Worm (Caenorhabditis elegans) whole organism, L3 larva: Measurements from ENCODE around the gene B0252.5.

Experiments used
- R02D3.7 ChIP-seq: fragments of 150-350 bp; optimal IDR thresholded peaks from 2 replicates; lab custom pipeline; 2014; ENCODE audit warnings: missing biosample characterization, missing genetic modification characterization
- ZK546.5 ChIP-seq: sonication (generic microtip); optimal IDR thresholded peaks from 2 replicates; lab custom pipeline; 2017; ENCODE audit warnings: missing biosample characterization, missing genetic modification characterization
- aly-2 ChIP-seq: fragments of 150-350 bp; optimal IDR thresholded peaks from 2 replicates; lab custom pipeline; 2014; ENCODE audit warnings: missing biosample characterization, missing genetic modification characterization
- ama-1 ChIP-seq: fragments of 150-350 bp; optimal IDR thresholded peaks from 2 replicates; lab custom pipeline; 2018
- ceh-16 ChIP-seq: sonication (generic microtip); optimal IDR thresholded peaks from 2 replicates; lab custom pipeline; 2017; ENCODE audit warnings: missing biosample characterization, missing genetic modification characterization
- ceh-28 ChIP-seq: fragments of 150-350 bp; optimal IDR thresholded peaks from 2 replicates; lab custom pipeline; 2014; ENCODE audit warnings: missing biosample characterization, missing genetic modification reagents, missing genetic modification characterization
- ceh-82 ChIP-seq: fragments of 150-350 bp; optimal IDR thresholded peaks from 2 replicates; lab custom pipeline; 2014; ENCODE audit warnings: missing biosample characterization, missing genetic modification characterization
- ceh-9 ChIP-seq: sonication (generic microtip); optimal IDR thresholded peaks from 2 replicates; lab custom pipeline; 2018; ENCODE audit warnings: missing biosample characterization, missing genetic modification characterization
- daf-12 ChIP-seq: fragments of 150-350 bp; optimal IDR thresholded peaks from 2 replicates; lab custom pipeline; 2014; ENCODE audit warnings: missing biosample characterization, missing genetic modification reagents, missing genetic modification characterization
- egl-27 ChIP-seq: sonication (generic microtip); optimal IDR thresholded peaks from 4 replicates; lab custom pipeline; 2017; ENCODE audit warnings: missing biosample characterization, missing genetic modification reagents, missing genetic modification characterization
- egl-5 ChIP-seq: fragments of 150-350 bp; optimal IDR thresholded peaks from 2 replicates; lab custom pipeline; 2017; ENCODE audit warnings: missing biosample characterization, missing genetic modification reagents, missing genetic modification characterization, inconsistent platforms
- elt-1 ChIP-seq: fragments of 150-350 bp; optimal IDR thresholded peaks from 2 replicates; lab custom pipeline; 2014; ENCODE audit warnings: missing biosample characterization, missing genetic modification characterization
- elt-2 ChIP-seq: sonication (generic microtip); optimal IDR thresholded peaks from 2 replicates; lab custom pipeline; 2016; ENCODE audit warnings: missing genetic modification reagents, mild to moderate bottlenecking, missing genetic modification characterization, missing compliant biosample characterization
- elt-3 ChIP-seq, 3 experiments: fragments of 150-350 bp in 1 of 3; sonication (generic microtip) in 2 of 3; optimal IDR thresholded peaks; 2 replicates in 2 of 3; 4 replicates in 1 of 3; lab custom pipeline; 2014 to 2017; ENCODE audit warnings: missing biosample characterization in 3 of 3, missing genetic modification characterization in 3 of 3
- eor-1 ChIP-seq, 2 experiments: fragments of 150-350 bp; optimal IDR thresholded peaks; 2 replicates each; lab custom pipeline; 2014 to 2018; ENCODE audit warnings: missing biosample characterization in 2 of 2, missing genetic modification characterization in 2 of 2
- fkh-10 ChIP-seq: sonication (generic microtip); optimal IDR thresholded peaks from 2 replicates; lab custom pipeline; 2017; ENCODE audit warnings: missing biosample characterization, missing genetic modification reagents, missing genetic modification characterization
- fkh-2 ChIP-seq: fragments of 150-350 bp; optimal IDR thresholded peaks from 2 replicates; lab custom pipeline; 2014; ENCODE audit warnings: missing biosample characterization, missing genetic modification reagents, missing genetic modification characterization
- fos-1 ChIP-seq: fragments of 150-350 bp; optimal IDR thresholded peaks from 2 replicates; lab custom pipeline; 2014; ENCODE audit warnings: missing biosample characterization, missing genetic modification characterization
- hmg-11 ChIP-seq: sonication (generic microtip); optimal IDR thresholded peaks from 2 replicates; lab custom pipeline; 2016; ENCODE audit warnings: missing genetic modification characterization, missing compliant biosample characterization
- jun-1 ChIP-seq: fragments of 150-350 bp; optimal IDR thresholded peaks from 2 replicates; lab custom pipeline; 2014; ENCODE audit warnings: missing biosample characterization, missing genetic modification reagents, missing genetic modification characterization
- lin-15B ChIP-seq: fragments of 150-350 bp; optimal IDR thresholded peaks from 2 replicates; lab custom pipeline; 2014; ENCODE audit warnings: missing biosample characterization, missing genetic modification characterization
- lin-39 ChIP-seq: fragments of 150-350 bp; optimal IDR thresholded peaks from 2 replicates; lab custom pipeline; 2018; ENCODE audit warnings: missing biosample characterization, missing genetic modification reagents, missing genetic modification characterization
- lsy-12 ChIP-seq: sonication (generic microtip); optimal IDR thresholded peaks from 2 replicates; lab custom pipeline; 2016; ENCODE audit warnings: mild to moderate bottlenecking, missing genetic modification characterization, missing compliant biosample characterization
- mdl-1 ChIP-seq: fragments of 150-350 bp; optimal IDR thresholded peaks from 2 replicates; lab custom pipeline; 2014; ENCODE audit warnings: missing biosample characterization, missing genetic modification characterization
- mml-1 ChIP-seq: fragments of 150-350 bp; sonication (generic microtip); optimal IDR thresholded peaks from 3 replicates; lab custom pipeline; 2014; ENCODE audit warnings: missing biosample characterization, missing genetic modification characterization
- nfya-1 ChIP-seq: sonication (generic microtip); optimal IDR thresholded peaks from 2 replicates; lab custom pipeline; 2017; ENCODE audit warnings: missing genetic modification characterization, mild to moderate bottlenecking, missing compliant biosample characterization, antibody characterized with exemption, moderate library complexity; ENCODE audit not compliant: insufficient read depth
- nhr-11 ChIP-seq: fragments of 150-350 bp; optimal IDR thresholded peaks from 2 replicates; lab custom pipeline; 2014; ENCODE audit warnings: missing biosample characterization, missing genetic modification characterization
- nhr-12 ChIP-seq: fragments of 150-350 bp; optimal IDR thresholded peaks from 2 replicates; lab custom pipeline; 2014; ENCODE audit warnings: missing biosample characterization, missing genetic modification characterization
- nhr-23 ChIP-seq: fragments of 150-350 bp; optimal IDR thresholded peaks from 2 replicates; lab custom pipeline; 2014; ENCODE audit warnings: missing biosample characterization, missing genetic modification reagents, missing genetic modification characterization
- nhr-237 ChIP-seq: fragments of 150-350 bp; optimal IDR thresholded peaks from 2 replicates; lab custom pipeline; 2014; ENCODE audit warnings: missing biosample characterization, missing genetic modification characterization
- nhr-25 ChIP-seq: sonication (generic microtip); optimal IDR thresholded peaks from 2 replicates; lab custom pipeline; 2017; ENCODE audit warnings: missing biosample characterization, missing genetic modification characterization
- nhr-28 ChIP-seq: fragments of 150-350 bp; optimal IDR thresholded peaks from 2 replicates; lab custom pipeline; 2014; ENCODE audit warnings: missing biosample characterization, missing genetic modification characterization
- nhr-43 ChIP-seq: sonication (generic microtip); optimal IDR thresholded peaks from 2 replicates; lab custom pipeline; 2016; ENCODE audit warnings: mild to moderate bottlenecking, missing genetic modification characterization, missing compliant biosample characterization; ENCODE audit not compliant: poor library complexity, severe bottlenecking
- nhr-67 ChIP-seq: fragments of 150-350 bp; optimal IDR thresholded peaks from 2 replicates; lab custom pipeline; 2014; ENCODE audit warnings: missing biosample characterization, missing genetic modification characterization
- nhr-76 ChIP-seq: fragments of 150-350 bp; sonication (generic microtip); optimal IDR thresholded peaks from 5 replicates; lab custom pipeline; 2014; ENCODE audit warnings: missing biosample characterization, missing genetic modification characterization
- nhr-77 ChIP-seq: fragments of 150-350 bp; optimal IDR thresholded peaks from 2 replicates; lab custom pipeline; 2014; ENCODE audit warnings: missing biosample characterization, missing genetic modification characterization
- pha-4 ChIP-seq: fragments of 150-350 bp; optimal IDR thresholded peaks from 2 replicates; lab custom pipeline; 2014; ENCODE audit warnings: missing biosample characterization, missing genetic modification reagents, missing genetic modification characterization
- pqm-1 ChIP-seq: fragments of 150-350 bp; optimal IDR thresholded peaks from 2 replicates; lab custom pipeline; 2017; ENCODE audit warnings: missing biosample characterization, missing genetic modification characterization, inconsistent platforms
- sea-2 ChIP-seq: fragments of 150-350 bp; sonication (generic microtip); optimal IDR thresholded peaks from 4 replicates; lab custom pipeline; 2014; ENCODE audit warnings: missing biosample characterization, missing genetic modification reagents, missing genetic modification characterization
- skn-1 ChIP-seq: fragments of 150-350 bp; optimal IDR thresholded peaks from 2 replicates; lab custom pipeline; 2014; ENCODE audit warnings: missing biosample characterization, missing genetic modification characterization
- snpc-4 ChIP-seq: fragments of 150-350 bp; optimal IDR thresholded peaks from 2 replicates; lab custom pipeline; 2014; ENCODE audit warnings: missing biosample characterization, missing genetic modification characterization
- tbx-2 ChIP-seq: sonication (generic microtip); optimal IDR thresholded peaks from 2 replicates; lab custom pipeline; 2016; ENCODE audit warnings: mild to moderate bottlenecking, missing genetic modification characterization, missing compliant biosample characterization
- unc-39 ChIP-seq: sonication (generic microtip); optimal IDR thresholded peaks from 4 replicates; lab custom pipeline; 2017; ENCODE audit warnings: missing biosample characterization, missing genetic modification characterization
- unc-62 ChIP-seq: fragments of 150-350 bp; sonication (generic microtip); optimal IDR thresholded peaks from 4 replicates; lab custom pipeline; 2014; ENCODE audit warnings: missing biosample characterization, missing genetic modification reagents, missing genetic modification characterization
- zag-1 ChIP-seq: fragments of 150-350 bp; optimal IDR thresholded peaks from 2 replicates; lab custom pipeline; 2014; ENCODE audit warnings: missing biosample characterization, missing genetic modification characterization
- ztf-11 ChIP-seq: fragments of 150-350 bp; optimal IDR thresholded peaks from 2 replicates; lab custom pipeline; 2014; ENCODE audit warnings: missing biosample characterization, missing genetic modification characterization
- ztf-4 ChIP-seq: fragments of 150-350 bp; optimal IDR thresholded peaks from 2 replicates; lab custom pipeline; 2014; ENCODE audit warnings: missing biosample characterization, missing genetic modification characterization

The B0252.5 gene

ce11 chrII:6927034-6927433 lies 8.4 kb upstream of the B0252.5 start:
- no peak for TF ChIP-seq nhr-11 (tag; lab: Kevin White, UChicago)
- TF ChIP-seq snpc-4 (tag; lab: Kevin White, UChicago) = no peak
- no peak for TF ChIP-seq elt-2 (tag; lab: Kevin White, UChicago)
- no peak for TF ChIP-seq nhr-43
- TF ChIP-seq ZK546.5 = no peak
- no peak for TF ChIP-seq ceh-9 (tag; lab: Kevin White, UChicago)
- TF ChIP-seq lsy-12 = no peak
- TF ChIP-seq pqm-1 (tag; lab: Kevin White, UChicago) = no peak
- no peak for TF ChIP-seq ceh-82 (tag; lab: Kevin White, UChicago)
- TF ChIP-seq egl-5 (tag; lab: Kevin White, UChicago) = no peak
- TF ChIP-seq nhr-12 (tag; lab: Kevin White, UChicago) = no peak
- no peak for TF ChIP-seq tbx-2 (tag; lab: Kevin White, UChicago)
- no peak for TF ChIP-seq ceh-16

- TF ChIP-seq jun-1 (tag; lab: Kevin White, UChicago) (peak; percentile 88), eor-1 (tag; optimal IDR thresholded peaks at IDR 0.05; lab: Kevin White, UChicago) (no peak), pqm-1 (tag; lab: Kevin White, UChicago) (peak; percentile 56), egl-5 (tag; lab: Kevin White, UChicago) (no peak), lin-15B (tag; lab: Kevin White, UChicago) (peak; percentile 38), fkh-10 (peak; percentile 44), aly-2 (tag; lab: Kevin White, UChicago) (no peak), unc-39 (tag; lab: Kevin White, UChicago) (no peak), tbx-2 (tag; lab: Kevin White, UChicago) (peak; percentile 48), unc-62 (GFP tag; lab: Kevin White, UChicago) (peak; percentile 6), pha-4 (tag; lab: Kevin White, UChicago) (peak; percentile 68), nhr-23 (tag; lab: Kevin White, UChicago) (peak; percentile 46), hmg-11 (tag; lab: Kevin White, UChicago) (peak; percentile 86), nhr-28 (tag; lab: Kevin White, UChicago) (no peak), zag-1 (tag; lab: Kevin White, UChicago) (no peak), nfya-1 (peak; percentile 79), mml-1 (no peak), egl-27 (tag; lab: Kevin White, UChicago) (peak; percentile 59), ceh-82 (tag; lab: Kevin White, UChicago) (no peak), lsy-12 (peak; percentile 33), ztf-11 (tag; lab: Kevin White, UChicago) (no peak), ZK546.5 (no peak), mdl-1 (tag; lab: Kevin White, UChicago) (peak; percentile 62), R02D3.7 (peak; percentile 23), sea-2 (GFP tag; lab: Kevin White, UChicago) (no peak), nhr-67 (tag; lab: Kevin White, UChicago) (no peak), elt-2 (tag; lab: Kevin White, UChicago) (peak; percentile 92), ceh-28 (tag; lab: Kevin White, UChicago) (peak; percentile 42), skn-1 (tag; lab: Kevin White, UChicago) (peak; percentile 79), elt-3 (tag; optimal IDR thresholded peaks at IDR 0.05; lab: Kevin White, UChicago) (no peak), ama-1 (lab: Kevin White, UChicago) (no peak), nhr-76 (tag; lab: Kevin White, UChicago) (no peak), fkh-2 (tag; lab: Kevin White, UChicago) (no peak), snpc-4 (tag; lab: Kevin White, UChicago) (peak; percentile 72), ceh-9 (tag; lab: Kevin White, UChicago) (no peak), nhr-11 (tag; lab: Kevin White, UChicago) (no peak), elt-1 (tag; lab: Kevin White, UChicago) (no peak), nhr-12 (tag; lab: Kevin White, UChicago) (no peak), daf-12 (tag; lab: Kevin White, UChicago) (no peak), nhr-77 (no peak), fos-1 (tag; lab: Kevin White, UChicago) (peak; percentile 37), ztf-4 (tag; lab: Kevin White, UChicago) (no peak), nhr-43 (no peak), nhr-237 (tag; lab: Kevin White, UChicago) (no peak), nhr-25 (tag; lab: Kevin White, UChicago) (peak; percentile 37), lin-39 (peak; percentile 60), ceh-16 (no peak)
Measured at ce11 chrII:6926488-6926887, 7.8 kb upstream of the B0252.5 start.
